Worm (Caenorhabditis elegans): Measurements from ENCODE around the gene F14H12.3.

- TF ChIP-seq flt-1 (GFP tag; IDR thresholded peaks at IDR 0.05) (no peak), tab-1 (GFP tag; IDR thresholded peaks at IDR 0.05) (no peak), T22C8.4 (GFP tag; IDR thresholded peaks at IDR 0.05) (no peak), ztf-23 (GFP tag; IDR thresholded peaks at IDR 0.05) (no peak), med-1 (GFP tag; optimal IDR thresholded peaks at IDR 0.05; ENCODE audit: insufficient read depth) (no peak), ref-1 (GFP tag; conservative IDR thresholded peaks at IDR 0.05) (no peak), ztf-29 (GFP tag; IDR thresholded peaks at IDR 0.05) (no peak), cog-1 (tag; optimal IDR thresholded peaks at IDR 0.05) (no peak)
These were observed 23.5 kb upstream of the F14H12.3 start, which contains the start of gene dop-6 for ce11 chrX:4320563-4320962.
